Fruit fly (Drosophila melanogaster): ENCODE results near the gene CG12947.

Gene CG12947

dm6 chr3R:9743217-9743616 lies 36.6 kb upstream of the CG12947 start, which contains the start of gene CG31415:
Gene CG31415, plus strand, starts transcription at chr3R:9743517.
- TF ChIP-seq CG10348 (GFP tag; IDR thresholded peaks at IDR 0.05) (no peak), CG12605 (GFP tag; IDR thresholded peaks at IDR 0.05) (no peak), CG13204 (GFP tag; optimal IDR thresholded peaks at IDR 0.05) (no peak), CG8301 (tag; optimal IDR thresholded peaks at IDR 0.05) (no peak), CG32121 (GFP tag; IDR thresholded peaks at IDR 0.05) (no peak), D1 (tag; optimal IDR thresholded peaks at IDR 0.05) (no peak), EcR (GFP tag; optimal IDR thresholded peaks at IDR 0.05) (no peak), gl (tag; optimal IDR thresholded peaks at IDR 0.05) (no peak), rn (GFP tag; IDR thresholded peaks at IDR 0.05) (no peak), Ets98B (GFP tag; IDR thresholded peaks at IDR 0.05) (no peak), CG9948 (tag; optimal IDR thresholded peaks at IDR 0.05) (no peak), Pif1A (GFP tag; optimal IDR thresholded peaks at IDR 0.05) (no peak), CG15710 (tag; optimal IDR thresholded peaks at IDR 0.05) (no peak), CG17806 (tag; optimal IDR thresholded peaks at IDR 0.05) (no peak), CG4496 (GFP tag; IDR thresholded peaks at IDR 0.05) (no peak), Pif1B (GFP tag; optimal IDR thresholded peaks at IDR 0.05) (no peak), CG8159 (tag; optimal IDR thresholded peaks at IDR 0.05) (no peak), Snoo (tag; optimal IDR thresholded peaks at IDR 0.05) (no peak), fd96Ca (GFP tag; IDR thresholded peaks at IDR 0.05) (no peak)

- no peak for TF ChIP-seq Pif1B (GFP tag; optimal IDR thresholded peaks at IDR 0.05)
- no peak for TF ChIP-seq D1 (tag; optimal IDR thresholded peaks at IDR 0.05)
- no peak for TF ChIP-seq fd96Ca (GFP tag; IDR thresholded peaks at IDR 0.05)
- no peak for TF ChIP-seq Ets98B (GFP tag; IDR thresholded peaks at IDR 0.05)
- TF ChIP-seq rn (GFP tag; IDR thresholded peaks at IDR 0.05), result no peak
- no peak for TF ChIP-seq CG15710 (tag; optimal IDR thresholded peaks at IDR 0.05)
- no peak for TF ChIP-seq CG13204 (GFP tag; optimal IDR thresholded peaks at IDR 0.05)
- TF ChIP-seq CG9948 (tag; optimal IDR thresholded peaks at IDR 0.05), result no peak
- no peak for TF ChIP-seq Snoo (tag; optimal IDR thresholded peaks at IDR 0.05)
Observed at dm6 chr3R:9743995-9744394, 35.9 kb upstream of the CG12947 start.

- TF ChIP-seq rn (GFP tag; IDR thresholded peaks at IDR 0.05) (no peak), EcR (GFP tag; optimal IDR thresholded peaks at IDR 0.05) (peak; percentile 76)
Observed at dm6 chr3R:9745442-9745841, 34.4 kb upstream of the CG12947 start.

- TF ChIP-seq EcR (GFP tag; optimal IDR thresholded peaks at IDR 0.05) (peak; percentile 9), CG4496 (GFP tag; IDR thresholded peaks at IDR 0.05) (no peak)
Observed at dm6 chr3R:9746267-9746666, 33.6 kb upstream of the CG12947 start, which contains the start of gene CG34409. Gene CG34409, minus strand, starts transcription at chr3R:9746367.

DNA sequence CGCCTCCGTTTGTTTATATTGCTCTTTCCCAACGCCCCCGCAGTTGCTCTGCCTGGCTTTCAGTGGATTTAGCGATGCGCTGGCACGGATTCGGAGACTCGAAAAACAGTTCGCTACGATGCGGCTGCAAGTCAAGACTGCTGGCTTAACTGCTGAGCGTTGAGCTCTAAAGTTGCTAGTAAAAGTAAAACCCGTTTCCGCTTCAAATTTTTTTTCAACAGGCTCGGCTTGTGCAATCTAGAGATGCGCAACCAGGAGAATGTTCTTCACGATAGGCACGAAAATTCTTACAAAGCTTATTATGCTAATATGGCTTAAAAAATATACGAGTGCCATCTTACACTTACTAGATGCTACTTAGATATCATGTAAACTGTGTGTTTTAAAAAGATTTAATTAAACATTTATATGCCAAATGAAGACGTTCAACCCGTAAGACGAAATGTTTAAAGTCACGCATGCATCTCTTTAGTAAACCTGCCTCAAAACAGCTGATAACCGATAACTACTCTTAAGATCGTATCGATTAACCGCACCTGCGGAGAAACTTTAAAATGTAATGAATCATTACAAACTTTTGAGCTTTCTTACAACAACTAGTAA lies 32.5 kb upstream of the CG12947 start, which contains the start of gene CG12948:
Gene CG12948 (minus strand): TSS at position 473 of the 603 bp plus-strand sequence.
- TF ChIP-seq CG9948 (tag; optimal IDR thresholded peaks at IDR 0.05) (peak; percentile 24), CG4496 (GFP tag; IDR thresholded peaks at IDR 0.05) (peak; percentile 47; the same call in 1 of the 3 replicates), CG32121 (GFP tag; IDR thresholded peaks at IDR 0.05) (peak; percentile 24; the same call in 1 of the 2 replicates), CG14655 (GFP tag; optimal IDR thresholded peaks at IDR 0.05) (no peak), CG34367 (tag; optimal IDR thresholded peaks at IDR 0.05) (no peak), Ets98B (GFP tag; IDR thresholded peaks at IDR 0.05) (peak; percentile 35; the same call in 1 of the 2 replicates), CG17806 (tag; optimal IDR thresholded peaks at IDR 0.05) (peak; percentile 23), gl (tag; optimal IDR thresholded peaks at IDR 0.05) (peak; percentile 29), CG12605 (GFP tag; IDR thresholded peaks at IDR 0.05) (no peak), D1 (tag; optimal IDR thresholded peaks at IDR 0.05) (no peak), CG8301 (tag; optimal IDR thresholded peaks at IDR 0.05) (no peak), Pif1B (GFP tag; optimal IDR thresholded peaks at IDR 0.05) (no peak), CG8159 (tag; optimal IDR thresholded peaks at IDR 0.05) (no peak), rn (GFP tag; IDR thresholded peaks at IDR 0.05) (no peak), Snoo (tag; optimal IDR thresholded peaks at IDR 0.05) (peak; percentile 55), CG10348 (GFP tag; IDR thresholded peaks at IDR 0.05) (no peak), EcR (GFP tag; optimal IDR thresholded peaks at IDR 0.05) (peak; percentile 51), CG15710 (tag; optimal IDR thresholded peaks at IDR 0.05) (peak; percentile 53), fd96Ca (GFP tag; IDR thresholded peaks at IDR 0.05) (peak; percentile 7; the same call in 1 of the 3 replicates), CG13204 (GFP tag; optimal IDR thresholded peaks at IDR 0.05) (no peak), Pif1A (GFP tag; optimal IDR thresholded peaks at IDR 0.05) (no peak)

dm6 chr3R:9747875-9747899 lies 32.2 kb upstream of the CG12947 start, which contains the start of gene PpD3:
Gene PpD3, plus strand, starts transcription at chr3R:9747875.
- TF ChIP-seq rn (GFP tag; IDR thresholded peaks at IDR 0.05), result no peak
- TF ChIP-seq CG12605 (GFP tag; IDR thresholded peaks at IDR 0.05), result no peak
- TF ChIP-seq CG34367 (tag; optimal IDR thresholded peaks at IDR 0.05), result no peak
- no peak for TF ChIP-seq fd96Ca (GFP tag; IDR thresholded peaks at IDR 0.05)
- no peak for TF ChIP-seq D1 (tag; optimal IDR thresholded peaks at IDR 0.05)
- TF ChIP-seq CG8301 (tag; optimal IDR thresholded peaks at IDR 0.05), result no peak
- no peak for TF ChIP-seq gl (tag; optimal IDR thresholded peaks at IDR 0.05)
- no peak for TF ChIP-seq CG9948 (tag; optimal IDR thresholded peaks at IDR 0.05)
- TF ChIP-seq Pif1A (GFP tag; optimal IDR thresholded peaks at IDR 0.05), result no peak
- TF ChIP-seq CG15710 (tag; optimal IDR thresholded peaks at IDR 0.05), result no peak
- no peak for TF ChIP-seq CG17806 (tag; optimal IDR thresholded peaks at IDR 0.05)
- no peak for TF ChIP-seq Pif1B (GFP tag; optimal IDR thresholded peaks at IDR 0.05)
- no peak for TF ChIP-seq Snoo (tag; optimal IDR thresholded peaks at IDR 0.05)
- no peak for TF ChIP-seq CG13204 (GFP tag; optimal IDR thresholded peaks at IDR 0.05)
- TF ChIP-seq CG14655 (GFP tag; optimal IDR thresholded peaks at IDR 0.05), result no peak
- TF ChIP-seq CG8159 (tag; optimal IDR thresholded peaks at IDR 0.05), result no peak
- TF ChIP-seq EcR (GFP tag; optimal IDR thresholded peaks at IDR 0.05), result no peak
- no peak for TF ChIP-seq Ets98B (GFP tag; IDR thresholded peaks at IDR 0.05)
- TF ChIP-seq CG4496 (GFP tag; IDR thresholded peaks at IDR 0.05), result no peak
- no peak for TF ChIP-seq CG10348 (GFP tag; IDR thresholded peaks at IDR 0.05)
